Fruit fly (Drosophila melanogaster) whole organism, embryonic: Measurements from ENCODE around the gene CG6927.

Experiments used
- Antp ChIP-seq: fragments of 200-800 bp; sonication (Bioruptor generic); optimal IDR thresholded peaks from 3 replicates; lab custom pipeline; 2016; ENCODE audit warnings: missing biosample characterization, missing genetic modification characterization
- B-H2 ChIP-seq: fragments of 200-800 bp; sonication (Bioruptor generic); optimal IDR thresholded peaks from 2 replicates; lab custom pipeline; 2018; ENCODE audit warnings: missing biosample characterization, mild to moderate bottlenecking, missing genetic modification characterization
- BEAF-32 ChIP-seq: fragments of 200-800 bp; sonication (Bioruptor generic); optimal IDR thresholded peaks from 3 replicates; lab custom pipeline; 2017; ENCODE audit warnings: missing biosample characterization, missing genetic modification characterization, mild to moderate bottlenecking, moderate library complexity, missing genetic modification reagents
- CG10543 ChIP-seq: fragments of 200-800 bp; sonication (Bioruptor generic); optimal IDR thresholded peaks from 3 replicates; lab custom pipeline; 2017; ENCODE audit warnings: missing biosample characterization, mild to moderate bottlenecking, missing genetic modification characterization, moderate library complexity
- CG10979 ChIP-seq: fragments of 200-800 bp; sonication (Bioruptor generic); optimal IDR thresholded peaks from 2 replicates; lab custom pipeline; 2018; ENCODE audit warnings: missing biosample characterization, mild to moderate bottlenecking, missing genetic modification characterization, moderate library complexity
- CG12769 ChIP-seq: fragments of 200-800 bp; sonication (Bioruptor generic); optimal IDR thresholded peaks from 2 replicates; lab custom pipeline; 2019; ENCODE audit warnings: missing biosample characterization, mild to moderate bottlenecking, missing genetic modification characterization, moderate library complexity
- CG13624 ChIP-seq: fragments of 200-800 bp; sonication (Bioruptor generic); optimal IDR thresholded peaks from 2 replicates; lab custom pipeline; 2016; ENCODE audit warnings: missing biosample characterization, missing genetic modification characterization
- CG14441 ChIP-seq: fragments of 200-800 bp; sonication (Bioruptor generic); IDR thresholded peaks from 2 replicates; pipeline ENCODE4 v1.3.6; 2022; ENCODE audit warnings: missing biosample characterization, missing genetic modification characterization
- CG17568 ChIP-seq: fragments of 200-800 bp; sonication (Bioruptor generic); optimal IDR thresholded peaks from 2 replicates; lab custom pipeline; 2018; ENCODE audit warnings: missing biosample characterization, mild to moderate bottlenecking, missing genetic modification characterization, moderate library complexity
- CG17612 ChIP-seq: fragments of 200-800 bp; sonication (Bioruptor generic); IDR thresholded peaks from 2 replicates; pipeline ENCODE4 v1.3.6; 2022; ENCODE audit warnings: missing biosample characterization, missing genetic modification characterization
- CG17829 ChIP-seq: fragments of 200-800 bp; optimal IDR thresholded peaks from 2 replicates; lab custom pipeline; 2019; ENCODE audit warnings: missing biosample characterization, mild to moderate bottlenecking, missing genetic modification characterization, moderate library complexity
- CG1832 ChIP-seq: fragments of 200-800 bp; sonication (Bioruptor generic); optimal IDR thresholded peaks from 2 replicates; lab custom pipeline; 2017; ENCODE audit warnings: missing biosample characterization, mild to moderate bottlenecking, missing genetic modification characterization, inconsistent platforms
- CG2202 ChIP-seq: fragments of 200-800 bp; sonication (Bioruptor generic); optimal IDR thresholded peaks from 2 replicates; lab custom pipeline; 2018; ENCODE audit warnings: missing biosample characterization, mild to moderate bottlenecking, missing genetic modification characterization
- CG30403 ChIP-seq: fragments of 200-800 bp; sonication (Bioruptor generic); optimal IDR thresholded peaks from 3 replicates; lab custom pipeline; 2016; ENCODE audit warnings: missing biosample characterization, missing genetic modification characterization
- CG31441 ChIP-seq: fragments of 200-800 bp; sonication (Bioruptor generic); IDR thresholded peaks from 2 replicates; pipeline ENCODE4 v1.3.6; 2022; ENCODE audit warnings: missing biosample characterization, missing genetic modification characterization
- CG4707 ChIP-seq: fragments of 200-800 bp; sonication (Bioruptor generic); optimal IDR thresholded peaks from 2 replicates; lab custom pipeline; 2018; ENCODE audit warnings: missing biosample characterization, mild to moderate bottlenecking, missing genetic modification characterization, moderate library complexity
- CG6175 ChIP-seq: fragments of 200-800 bp; sonication (Bioruptor generic); IDR thresholded peaks from 3 replicates; pipeline ENCODE4 v1.3.6; 2022; ENCODE audit warnings: missing biosample characterization, missing genetic modification characterization
- CG6854 ChIP-seq: fragments of 200-800 bp; sonication (Bioruptor generic); optimal IDR thresholded peaks from 3 replicates; lab custom pipeline; 2017; ENCODE audit warnings: missing biosample characterization, mild to moderate bottlenecking, missing genetic modification characterization
- CG7372 ChIP-seq: fragments of 200-800 bp; sonication (Bioruptor generic); IDR thresholded peaks from 2 replicates; pipeline ENCODE4 v1.3.6; 2022; ENCODE audit warnings: missing biosample characterization, missing genetic modification characterization
- CG7928 ChIP-seq: fragments of 200-800 bp; sonication (Bioruptor generic); optimal IDR thresholded peaks from 2 replicates; lab custom pipeline; 2017; ENCODE audit warnings: missing biosample characterization, mild to moderate bottlenecking, missing genetic modification characterization
- CoRest ChIP-seq: fragments of 200-800 bp; sonication (Bioruptor generic); optimal IDR thresholded peaks from 3 replicates; lab custom pipeline; 2018; ENCODE audit warnings: missing biosample characterization, mild to moderate bottlenecking, missing genetic modification characterization, moderate library complexity
- D19A ChIP-seq: fragments of 200-800 bp; optimal IDR thresholded peaks from 3 replicates; lab custom pipeline; 2019; ENCODE audit warnings: missing biosample characterization, mild to moderate bottlenecking, missing genetic modification characterization, moderate library complexity
- D19B ChIP-seq: fragments of 200-800 bp; sonication (Bioruptor generic); optimal IDR thresholded peaks from 2 replicates; lab custom pipeline; 2017; ENCODE audit warnings: missing biosample characterization, mild to moderate bottlenecking, missing genetic modification characterization
- E2f1 ChIP-seq: fragments of 200-800 bp; sonication (Bioruptor generic); IDR thresholded peaks from 2 replicates; pipeline ENCODE4 v1.3.6; 2022; ENCODE audit warnings: missing biosample characterization, missing genetic modification characterization
- H15 ChIP-seq: fragments of 200-800 bp; sonication (Bioruptor generic); IDR thresholded peaks from 3 replicates; pipeline ENCODE4 v1.3.6; 2022; ENCODE audit warnings: missing biosample characterization, missing genetic modification characterization
- H2.0 ChIP-seq: fragments of 200-800 bp; sonication (Bioruptor generic); IDR thresholded peaks from 2 replicates; pipeline ENCODE4 v1.3.6; 2022; ENCODE audit warnings: missing biosample characterization, missing genetic modification characterization
- Rfx ChIP-seq: fragments of 200-800 bp; sonication (Bioruptor generic); IDR thresholded peaks from 2 replicates; pipeline ENCODE4 v1.3.6; 2022; ENCODE audit warnings: missing biosample characterization, missing genetic modification characterization
- Rx ChIP-seq: fragments of 200-800 bp; sonication (Bioruptor generic); IDR thresholded peaks from 2 replicates; pipeline ENCODE4 v1.3.6; 2022; ENCODE audit warnings: missing biosample characterization, missing genetic modification characterization
- Side ChIP-seq: fragments of 200-800 bp; sonication (Bioruptor generic); optimal IDR thresholded peaks from 2 replicates; lab custom pipeline; 2016; ENCODE audit warnings: missing biosample characterization, missing genetic modification characterization
- Six4 ChIP-seq: fragments of 200-800 bp; sonication (Bioruptor generic); optimal IDR thresholded peaks from 2 replicates; lab custom pipeline; 2016; ENCODE audit warnings: missing biosample characterization, missing genetic modification characterization
- Sox100B ChIP-seq: fragments of 200-800 bp; sonication (Bioruptor generic); optimal IDR thresholded peaks from 3 replicates; lab custom pipeline; 2018; ENCODE audit warnings: missing biosample characterization, mild to moderate bottlenecking, missing genetic modification characterization
- TFAM ChIP-seq: fragments of 200-800 bp; sonication (Bioruptor generic); optimal IDR thresholded peaks from 2 replicates; lab custom pipeline; 2017; ENCODE audit warnings: missing biosample characterization, missing genetic modification characterization, inconsistent platforms
- amos ChIP-seq: fragments of 200-800 bp; sonication (Bioruptor generic); IDR thresholded peaks from 2 replicates; pipeline ENCODE4 v1.3.6; 2022; ENCODE audit warnings: missing biosample characterization, missing genetic modification characterization; ENCODE audit not compliant: partially characterized antibody
- ara ChIP-seq: fragments of 200-800 bp; sonication (Bioruptor generic); IDR thresholded peaks from 2 replicates; pipeline ENCODE4 v1.3.6; 2022; ENCODE audit warnings: missing biosample characterization, missing genetic modification characterization
- ash1 ChIP-seq: fragments of 200-800 bp; sonication (Bioruptor generic); optimal IDR thresholded peaks from 2 replicates; lab custom pipeline; 2018; ENCODE audit warnings: missing biosample characterization, mild to moderate bottlenecking, missing genetic modification characterization
- en ChIP-seq: fragments of 200-800 bp; sonication (Bioruptor generic); optimal IDR thresholded peaks from 2 replicates; lab custom pipeline; 2016; ENCODE audit warnings: missing biosample characterization, missing genetic modification characterization
- fd64A ChIP-seq: fragments of 200-800 bp; sonication (Bioruptor generic); optimal IDR thresholded peaks from 3 replicates; lab custom pipeline; 2018; ENCODE audit warnings: missing biosample characterization, mild to moderate bottlenecking, missing genetic modification characterization
- gt ChIP-seq: fragments of 200-800 bp; sonication (Bioruptor generic); IDR thresholded peaks from 2 replicates; pipeline ENCODE4 v1.3.6; 2022; ENCODE audit warnings: missing biosample characterization, missing genetic modification characterization
- mam ChIP-seq: fragments of 200-800 bp; sonication (Bioruptor generic); optimal IDR thresholded peaks from 3 replicates; lab custom pipeline; 2016; ENCODE audit warnings: missing biosample characterization, missing genetic modification characterization
- odd ChIP-seq: fragments of 200-800 bp; sonication (Bioruptor generic); optimal IDR thresholded peaks from 2 replicates; lab custom pipeline; 2017; ENCODE audit warnings: missing biosample characterization, mild to moderate bottlenecking, missing genetic modification characterization
- pho ChIP-seq: fragments of 200-800 bp; sonication (Bioruptor generic); optimal IDR thresholded peaks from 2 replicates; lab custom pipeline; 2016; ENCODE audit warnings: missing biosample characterization, missing genetic modification characterization
- pzg ChIP-seq: fragments of 200-800 bp; sonication (Bioruptor generic); optimal IDR thresholded peaks from 3 replicates; lab custom pipeline; 2018; ENCODE audit warnings: missing biosample characterization, mild to moderate bottlenecking, missing genetic modification characterization, moderate library complexity
- sens ChIP-seq: fragments of 200-800 bp; sonication (Bioruptor generic); peaks from one replicate; lab custom pipeline; 2016; ENCODE audit warnings: missing biosample characterization, missing genetic modification characterization
- slou ChIP-seq: fragments of 200-800 bp; sonication (Bioruptor generic); optimal IDR thresholded peaks from 3 replicates; lab custom pipeline; 2016; ENCODE audit warnings: missing biosample characterization, missing genetic modification characterization
- slp2 ChIP-seq: fragments of 200-800 bp; sonication (Bioruptor generic); optimal IDR thresholded peaks from 2 replicates; lab custom pipeline; 2016; ENCODE audit warnings: missing biosample characterization, missing genetic modification characterization
- ssp ChIP-seq: fragments of 200-800 bp; sonication (Bioruptor generic); IDR thresholded peaks from 2 replicates; pipeline ENCODE4 v1.3.6; 2022; ENCODE audit warnings: missing biosample characterization, missing genetic modification characterization
- tll ChIP-seq, 2 experiments: fragments of 200-800 bp in 1 of 2; fragments of >200 bp in 1 of 2; sonication (Bioruptor generic) in 1 of 2; optimal IDR thresholded peaks; 2 replicates each; lab custom pipeline; 2017 to 2019; ENCODE audit warnings: missing biosample characterization in 2 of 2, missing genetic modification characterization in 2 of 2, mild to moderate bottlenecking in 1 of 2, moderate library complexity in 1 of 2
- ttk ChIP-seq: fragments of 200-800 bp; sonication (Bioruptor generic); IDR thresholded peaks from 2 replicates; pipeline ENCODE4 v2.1.2; 2022; ENCODE audit warnings: missing biosample characterization, missing genetic modification characterization
- usp ChIP-seq: fragments of >200 bp; optimal IDR thresholded peaks from 2 replicates; lab custom pipeline; 2017; ENCODE audit warnings: missing biosample characterization, missing genetic modification characterization
- zen ChIP-seq: fragments of 200-800 bp; sonication (Bioruptor generic); optimal IDR thresholded peaks from 3 replicates; lab custom pipeline; 2018; ENCODE audit warnings: missing biosample characterization, mild to moderate bottlenecking, missing genetic modification characterization, moderate library complexity
- zf30C ChIP-seq: fragments of 200-800 bp; sonication (Bioruptor generic); optimal IDR thresholded peaks from 3 replicates; lab custom pipeline; 2018; ENCODE audit warnings: missing biosample characterization, mild to moderate bottlenecking, missing genetic modification characterization

Gene CG6927

DNA sequence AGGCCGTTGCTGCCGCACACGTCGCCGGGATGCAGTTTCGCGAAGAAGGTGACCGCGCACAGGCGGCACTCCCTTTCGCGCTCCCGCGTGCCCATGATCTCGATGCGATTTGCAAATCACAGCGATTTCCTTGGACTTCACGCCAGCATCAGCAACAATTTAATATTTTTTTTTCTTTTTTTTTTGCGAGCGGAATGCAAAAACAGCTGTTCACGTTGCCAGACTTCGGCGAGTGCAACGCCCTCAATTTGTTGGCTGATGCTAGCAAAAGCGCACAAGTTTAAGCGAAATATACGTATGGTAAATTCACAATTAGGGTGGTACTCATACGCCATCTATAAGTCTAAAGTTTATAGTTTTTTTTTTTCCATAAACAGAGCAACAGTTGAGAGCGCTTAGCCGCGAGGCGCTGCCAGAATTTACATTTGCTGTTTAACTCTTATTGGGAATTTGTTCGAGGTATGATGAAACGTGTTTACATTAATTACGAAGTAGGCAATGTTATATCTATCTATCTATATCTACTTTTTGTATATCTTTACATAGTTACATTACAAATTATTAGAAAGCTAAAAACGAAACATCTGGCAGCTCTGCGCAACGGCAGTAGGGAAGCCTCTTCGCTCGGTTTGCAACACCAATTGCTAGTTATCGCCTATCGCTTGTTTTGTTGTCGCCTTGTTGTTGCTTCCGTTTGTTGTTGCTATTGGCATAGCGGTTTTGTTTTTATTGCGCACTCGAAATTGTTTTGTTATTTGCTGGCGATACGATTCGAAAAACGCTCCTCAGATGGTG is 11.7 kb downstream of the CG6927 start, which contains the start of the genes CG4041 and Hgsnat (continued):
- TF ChIP-seq CG12769 (tag; lab: Kevin White, UChicago) (no peak), usp (GFP tag; lab: Kevin White, UChicago) (no peak), Six4 (GFP tag; lab: Kevin White, UChicago) (no peak), CG17568 (GFP tag; lab: Kevin White, UChicago) (no peak), CG10543 (GFP tag; lab: Kevin White, UChicago) (no peak), CG7928 (no peak), zen (tag; lab: Kevin White, UChicago) (no peak), CG2202 (tag; lab: Kevin White, UChicago) (no peak), ttk (no peak), Sox100B (GFP tag; lab: Kevin White, UChicago) (no peak), CG1832 (GFP tag; lab: Kevin White, UChicago) (no peak), H15 (no peak), CG17829 (tag; lab: Kevin White, UChicago) (no peak), CoRest (tag; lab: Kevin White, UChicago) (peak; percentile 35), en (GFP tag; lab: Kevin White, UChicago) (no peak), tll (GFP tag; optimal IDR thresholded peaks at IDR 0.05; lab: Kevin White, UChicago) (no peak), CG31441 (no peak), amos (GFP tag; lab: Robert Waterston, UW) (no peak), H2.0 (no peak), CG30403 (peak; percentile 39), CG14441 (GFP tag; lab: Robert Waterston, UW) (no peak), sens (peak; percentile 74), CG13624 (peak; percentile 18), D19A (tag; lab: Kevin White, UChicago) (no peak), TFAM (no peak), CG7372 (GFP tag; lab: Robert Waterston, UW) (no peak), CG10979 (tag; lab: Kevin White, UChicago) (no peak), BEAF-32 (GFP tag; lab: Kevin White, UChicago) (peak; percentile 50), CG6175 (GFP tag; lab: Robert Waterston, UW) (no peak), mam (peak; percentile 26), Side (no peak), ash1 (GFP tag; lab: Kevin White, UChicago) (no peak), slou (GFP tag; lab: Kevin White, UChicago) (no peak), pho (peak; percentile 3), gt (GFP tag; lab: Robert Waterston, UW) (no peak), Rfx (no peak), zf30C (GFP tag; lab: Kevin White, UChicago) (no peak), Antp (GFP tag; lab: Kevin White, UChicago) (no peak), D19B (GFP tag; lab: Kevin White, UChicago) (no peak), CG17612 (GFP tag; lab: Robert Waterston, UW) (no peak), fd64A (GFP tag; lab: Kevin White, UChicago) (no peak), ara (GFP tag; lab: Robert Waterston, UW) (no peak), pzg (GFP tag; lab: Kevin White, UChicago) (peak; percentile 50), odd (GFP tag; lab: Kevin White, UChicago) (no peak), ssp (GFP tag; lab: Robert Waterston, UW) (no peak), CG6854 (GFP tag; lab: Kevin White, UChicago) (no peak), Rx (no peak), CG4707 (GFP tag; lab: Kevin White, UChicago) (no peak), E2f1 (GFP tag; lab: Robert Waterston, UW) (no peak), B-H2 (no peak), slp2 (GFP tag; lab: Kevin White, UChicago) (no peak)
